Fruit fly (Drosophila melanogaster) whole organism, wandering third instar larva: ENCODE data around the gene TotM.

Experiments
- Abd-B ChIP-seq: fragments of >200 bp; optimal IDR thresholded peaks from 2 replicates; lab custom pipeline; 2017; ENCODE audit warnings: missing biosample characterization, missing genetic modification characterization
- CG32264 ChIP-seq: fragments of 200-800 bp; sonication (Bioruptor generic); optimal IDR thresholded peaks from 2 replicates; lab custom pipeline; 2016; ENCODE audit warnings: missing biosample characterization, missing genetic modification characterization
- CG9705 ChIP-seq: fragments of 200-800 bp; sonication (Bioruptor generic); optimal IDR thresholded peaks from 2 replicates; lab custom pipeline; 2018; ENCODE audit warnings: missing biosample characterization, mild to moderate bottlenecking, missing genetic modification characterization
- CrebA ChIP-seq: fragments of 200-800 bp; sonication (Bioruptor generic); optimal IDR thresholded peaks from 2 replicates; lab custom pipeline; 2016; ENCODE audit warnings: missing biosample characterization, mild to moderate bottlenecking, missing genetic modification characterization, borderline replicate concordance
- Dfd ChIP-seq: fragments of >200 bp; optimal IDR thresholded peaks from 2 replicates; lab custom pipeline; 2017; ENCODE audit warnings: missing biosample characterization, missing genetic modification characterization
- Dif ChIP-seq: fragments of 200-275, 200-300 bp; sonication (Bioruptor generic); optimal IDR thresholded peaks from 2 replicates; lab custom pipeline; 2018; ENCODE audit warnings: missing biosample characterization, missing genetic modification characterization; ENCODE audit not compliant: partially characterized antibody
- GATAd ChIP-seq: sonication (Bioruptor generic); optimal IDR thresholded peaks from 2 replicates; lab custom pipeline; 2016; ENCODE audit warnings: missing biosample characterization, missing genetic modification characterization
- HLH106 ChIP-seq: fragments of 200-800 bp; optimal IDR thresholded peaks from 3 replicates; lab custom pipeline; 2019; ENCODE audit warnings: missing biosample characterization, mild to moderate bottlenecking, missing genetic modification characterization, moderate library complexity
- Hnf4 ChIP-seq: fragments of 200-800 bp; sonication (Bioruptor generic); optimal IDR thresholded peaks from 2 replicates; lab custom pipeline; 2016; ENCODE audit warnings: missing biosample characterization, mild to moderate bottlenecking, missing genetic modification characterization
- Hr78 ChIP-seq: fragments of >200 bp; optimal IDR thresholded peaks from 2 replicates; lab custom pipeline; 2017; ENCODE audit warnings: missing biosample characterization, missing genetic modification characterization
- Hr83 ChIP-seq: fragments of 200-300 bp; sonication (Bioruptor generic); optimal IDR thresholded peaks from 2 replicates; lab custom pipeline; 2016; ENCODE audit warnings: missing biosample characterization, mild to moderate bottlenecking, missing genetic modification characterization, moderate library complexity; ENCODE audit not compliant: poor library complexity, severe bottlenecking
- Jra ChIP-seq: sonication (Bioruptor generic); optimal IDR thresholded peaks from 2 replicates; lab custom pipeline; 2016; ENCODE audit warnings: missing biosample characterization, missing genetic modification characterization
- Mio ChIP-seq: sonication (Bioruptor generic); optimal IDR thresholded peaks from 2 replicates; lab custom pipeline; 2016; ENCODE audit warnings: missing biosample characterization, missing genetic modification characterization
- Myc ChIP-seq: fragments of >200 bp; optimal IDR thresholded peaks from 2 replicates; lab custom pipeline; 2017
- N ChIP-seq: fragments of >200 bp; optimal IDR thresholded peaks from 2 replicates; lab custom pipeline; 2018; ENCODE audit warnings: missing biosample characterization, missing external identifiers, missing genetic modification characterization
- OdsH ChIP-seq: fragments of 200-800 bp; sonication (Bioruptor generic); optimal IDR thresholded peaks from 2 replicates; lab custom pipeline; 2016; ENCODE audit warnings: missing biosample characterization, mild to moderate bottlenecking, missing genetic modification characterization
- Rel ChIP-seq, 2 experiments: fragments of 200-800 bp; sonication (Bioruptor generic) in 1 of 2; optimal IDR thresholded peaks; 2 replicates in 1 of 2; 3 replicates in 1 of 2; lab custom pipeline; 2016 to 2019; ENCODE audit warnings: mild to moderate bottlenecking in 2 of 2, missing biosample characterization in 2 of 2, missing genetic modification characterization in 2 of 2, moderate library complexity in 1 of 2
- Sp1 ChIP-seq: fragments of 200-800 bp; sonication (Bioruptor generic); optimal IDR thresholded peaks from 3 replicates; lab custom pipeline; 2019; ENCODE audit warnings: missing biosample characterization, mild to moderate bottlenecking, missing genetic modification characterization, moderate library complexity
- Vsx2 ChIP-seq: fragments of 200-300, 225-300 bp; sonication (Bioruptor generic); optimal IDR thresholded peaks from 2 replicates; lab custom pipeline; 2018; ENCODE audit warnings: missing biosample characterization, missing genetic modification characterization; ENCODE audit not compliant: partially characterized antibody
- br ChIP-seq: fragments of 200-800 bp; sonication (Bioruptor generic); optimal IDR thresholded peaks from 2 replicates; lab custom pipeline; 2016; ENCODE audit warnings: missing biosample characterization, missing genetic modification characterization
- brk ChIP-seq: fragments of 200-800 bp; sonication (Bioruptor generic); optimal IDR thresholded peaks from 2 replicates; lab custom pipeline; 2016; ENCODE audit warnings: missing biosample characterization, mild to moderate bottlenecking, missing genetic modification characterization
- dl ChIP-seq, 2 experiments: fragments of 175-275, 200-275 bp in 1 of 2; fragments of 200-275 bp in 1 of 2; sonication (Bioruptor generic); optimal IDR thresholded peaks; lab custom pipeline; 2018; ENCODE audit warnings: mild to moderate bottlenecking in 2 of 2, missing biosample characterization in 2 of 2, missing genetic modification characterization in 2 of 2, moderate library complexity in 2 of 2; ENCODE audit not compliant: partially characterized antibody in 2 of 2, insufficient read depth in 1 of 2
- dmrt93B ChIP-seq: fragments of 200-800 bp; sonication (Bioruptor generic); optimal IDR thresholded peaks from 2 replicates; lab custom pipeline; 2018; ENCODE audit warnings: missing biosample characterization, mild to moderate bottlenecking, missing genetic modification characterization
- dsf ChIP-seq: sonication (Bioruptor generic); optimal IDR thresholded peaks from 2 replicates; lab custom pipeline; 2016; ENCODE audit warnings: missing biosample characterization, missing genetic modification characterization, borderline replicate concordance
- ey ChIP-seq: fragments of 200-800 bp; sonication (Bioruptor generic); optimal IDR thresholded peaks from 2 replicates; lab custom pipeline; 2016; ENCODE audit warnings: missing biosample characterization, missing genetic modification characterization
- foxo ChIP-seq, 2 experiments: fragments of 200-800 bp; sonication (Bioruptor generic); optimal IDR thresholded peaks; 2 replicates in 1 of 2; 3 replicates in 1 of 2; lab custom pipeline; 2016 to 2017; ENCODE audit warnings: missing biosample characterization in 2 of 2, missing genetic modification characterization in 2 of 2
- fru ChIP-seq: fragments of 200-800 bp; sonication (Bioruptor generic); optimal IDR thresholded peaks from 3 replicates; lab custom pipeline; 2016; ENCODE audit warnings: missing biosample characterization, mild to moderate bottlenecking, missing genetic modification characterization
- h ChIP-seq: fragments of 200-800 bp; sonication (Bioruptor generic); optimal IDR thresholded peaks from 3 replicates; lab custom pipeline; 2016; ENCODE audit warnings: missing biosample characterization, mild to moderate bottlenecking, missing genetic modification characterization
- jim ChIP-seq: fragments of 175-275, 200-325 bp; sonication (Bioruptor generic); optimal IDR thresholded peaks from 2 replicates; lab custom pipeline; 2016; ENCODE audit warnings: missing biosample characterization, mild to moderate bottlenecking, missing genetic modification characterization
- lola ChIP-seq: fragments of >200 bp; optimal IDR thresholded peaks from 2 replicates; lab custom pipeline; 2017; ENCODE audit warnings: missing biosample characterization, missing genetic modification characterization
- pan ChIP-seq: fragments of >200 bp; optimal IDR thresholded peaks from 2 replicates; lab custom pipeline; 2017
- psq ChIP-seq: fragments of 200-800 bp; sonication (Bioruptor generic); optimal IDR thresholded peaks from 3 replicates; lab custom pipeline; 2017; ENCODE audit warnings: missing biosample characterization, mild to moderate bottlenecking, missing genetic modification characterization, moderate library complexity
- rgr ChIP-seq: fragments of 200-800 bp; sonication (Bioruptor generic); optimal IDR thresholded peaks from 3 replicates; lab custom pipeline; 2016; ENCODE audit warnings: missing biosample characterization, mild to moderate bottlenecking, missing genetic modification characterization
- sage ChIP-seq: fragments of 200-800 bp; sonication (Bioruptor generic); optimal IDR thresholded peaks from 2 replicates; lab custom pipeline; 2016; ENCODE audit warnings: missing biosample characterization, mild to moderate bottlenecking, missing genetic modification characterization
- sv ChIP-seq: fragments of 200-800 bp; sonication (Bioruptor generic); optimal IDR thresholded peaks from 3 replicates; lab custom pipeline; 2016; ENCODE audit warnings: missing biosample characterization, missing genetic modification characterization
- tai ChIP-seq: sonication (Bioruptor generic); optimal IDR thresholded peaks from 2 replicates; lab custom pipeline; 2016; ENCODE audit warnings: missing biosample characterization, missing genetic modification characterization
- usp ChIP-seq: fragments of >200 bp; optimal IDR thresholded peaks from 2 replicates; lab custom pipeline; 2017; ENCODE audit warnings: missing biosample characterization, missing genetic modification characterization
- woc ChIP-seq: sonication (Bioruptor generic); optimal IDR thresholded peaks from 2 replicates; lab custom pipeline; 2016; ENCODE audit warnings: missing biosample characterization, mild to moderate bottlenecking, missing genetic modification characterization

TotM gene

DNA sequence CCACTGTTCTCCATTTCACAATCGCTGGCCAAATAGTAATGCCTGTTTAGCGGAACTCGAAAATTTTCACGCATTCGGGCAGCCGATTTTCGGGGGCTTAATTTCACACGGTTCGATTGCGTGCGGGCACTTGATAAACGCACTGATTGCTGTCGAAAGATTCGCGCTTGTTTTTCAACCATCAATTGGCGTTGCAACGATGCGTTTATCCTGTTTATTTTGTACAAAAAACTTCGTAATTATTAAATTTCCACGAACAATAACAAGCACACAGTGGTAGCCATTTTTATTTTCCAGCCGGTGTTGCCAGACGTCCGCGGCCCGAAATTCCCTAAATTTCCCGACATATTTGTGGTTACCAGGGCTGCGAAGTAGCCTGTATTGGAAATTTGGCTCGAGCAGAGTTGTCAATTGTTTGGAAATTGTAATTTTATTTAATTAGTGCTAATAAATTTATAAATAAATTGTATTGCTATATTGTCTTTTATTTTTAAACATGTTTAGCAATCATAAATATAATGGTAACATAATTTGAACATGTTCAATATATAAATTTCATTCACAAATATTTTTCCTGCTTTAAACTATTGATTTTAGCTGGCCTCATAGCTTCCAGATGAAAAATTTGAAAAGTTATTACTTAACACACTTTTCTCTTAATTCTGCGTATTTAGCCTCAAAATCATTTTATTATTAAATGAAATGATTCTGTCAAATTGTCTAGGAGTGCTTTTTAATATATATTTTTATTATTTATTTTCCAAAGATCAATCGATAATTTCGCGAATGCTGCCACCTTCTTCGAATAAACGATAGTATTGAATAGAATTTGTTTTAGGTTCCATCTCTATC is 3.0 kb upstream of the TotM start, which contains the start of the genes Ncoa6 and cype:
Ncoa6 (minus strand) TSS at position 270 of the 852 bp plus-strand sequence.
cype (plus strand) TSS at position 814 of the 852 bp plus-strand sequence.
- TF ChIP-seq jim (GFP tag; lab: Kevin White, UChicago) = no peak
- TF ChIP-seq Dif = no peak
- peak; percentile 72 for TF ChIP-seq Hr83 (GFP tag; lab: Kevin White, UChicago)
- TF ChIP-seq Vsx2 (GFP tag; lab: Kevin White, UChicago) = no peak
- TF ChIP-seq sv (GFP tag; lab: Kevin White, UChicago) = peak; percentile 60
- TF ChIP-seq tai (GFP tag; lab: Kevin White, UChicago) = no peak
- TF ChIP-seq dmrt93B (GFP tag; lab: Kevin White, UChicago) = peak; percentile 12
- no peak for TF ChIP-seq Abd-B (GFP tag; lab: Kevin White, UChicago)
- TF ChIP-seq woc (GFP tag; lab: Kevin White, UChicago) = peak; percentile 6
- no peak for TF ChIP-seq N
- TF ChIP-seq h (GFP tag; lab: Kevin White, UChicago) = peak; percentile 15
- TF ChIP-seq pan (lab: Kevin White, UChicago) = no peak
- TF ChIP-seq CG9705 (GFP tag; lab: Kevin White, UChicago) = peak; percentile 29
- TF ChIP-seq HLH106 (tag; lab: Kevin White, UChicago) = peak; percentile 73
- no peak for TF ChIP-seq fru (GFP tag; lab: Kevin White, UChicago)
- TF ChIP-seq brk (GFP tag; lab: Kevin White, UChicago) = peak; percentile 71
- no peak for TF ChIP-seq CrebA (GFP tag; lab: Kevin White, UChicago)
- TF ChIP-seq Dfd (GFP tag; lab: Kevin White, UChicago) = no peak
- TF ChIP-seq CG32264 = no peak
- TF ChIP-seq Mio (GFP tag; lab: Kevin White, UChicago) = no peak
- TF ChIP-seq dl (GFP tag; optimal IDR thresholded peaks at IDR 0.05; lab: Kevin White, UChicago; ENCODE audit: insufficient read depth in 1 of 2, partially characterized antibody in 2 of 2) = no peak
- TF ChIP-seq Hr78 (GFP tag; lab: Kevin White, UChicago) = no peak
- TF ChIP-seq Jra (GFP tag; lab: Kevin White, UChicago) = peak; percentile 15
- no peak for TF ChIP-seq sage
- TF ChIP-seq Hnf4 (GFP tag; lab: Kevin White, UChicago) = peak; percentile 8
- no peak for TF ChIP-seq dsf (GFP tag; lab: Kevin White, UChicago)
- peak; percentile 24 for TF ChIP-seq ey (GFP tag; lab: Kevin White, UChicago)
- no peak for TF ChIP-seq usp (GFP tag; lab: Kevin White, UChicago)
- TF ChIP-seq Sp1 (GFP tag; lab: Kevin White, UChicago) = peak; percentile 55
- no peak for TF ChIP-seq Rel (GFP tag; optimal IDR thresholded peaks at IDR 0.05; lab: Kevin White, UChicago)
- peak; percentile 64 for TF ChIP-seq Rel (tag; optimal IDR thresholded peaks at IDR 0.05; lab: Kevin White, UChicago)
- TF ChIP-seq GATAd (GFP tag; lab: Kevin White, UChicago) = no peak
- TF ChIP-seq Myc (lab: Kevin White, UChicago) = no peak
- peak; percentile 19 for TF ChIP-seq OdsH (GFP tag; lab: Kevin White, UChicago)
- TF ChIP-seq foxo (GFP tag; optimal IDR thresholded peaks at IDR 0.05; lab: Kevin White, UChicago) = peak in 1 of 2 experiments; percentile 56
- no peak for TF ChIP-seq lola
- no peak for TF ChIP-seq br (GFP tag; lab: Kevin White, UChicago)
- peak; percentile 25 for TF ChIP-seq rgr (GFP tag; lab: Kevin White, UChicago)
- peak; percentile 7 for TF ChIP-seq psq
- TF ChIP-seq, all 38 proteins: peak for 17

DNA sequence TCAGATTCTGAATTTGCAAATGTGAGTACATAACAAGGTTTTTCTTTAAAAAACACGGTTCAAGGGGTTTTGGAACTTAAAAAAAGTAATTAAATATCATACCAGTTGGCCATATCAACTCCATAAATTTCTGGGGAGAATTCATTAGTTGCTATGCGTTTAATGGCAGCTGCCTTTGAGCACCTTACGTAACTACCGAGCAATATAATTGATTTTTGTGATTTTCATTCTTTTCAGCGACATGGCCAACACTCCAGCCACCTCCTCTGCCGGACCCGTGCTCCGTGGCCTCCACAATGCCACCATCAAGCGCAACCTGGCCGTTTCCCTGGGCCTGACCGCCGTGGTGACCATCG is 2.4 kb upstream of the TotM start:
- no peak for TF ChIP-seq dsf (GFP tag; lab: Kevin White, UChicago)
- no peak for TF ChIP-seq Dfd (GFP tag; lab: Kevin White, UChicago)
- no peak for TF ChIP-seq sage
- no peak for TF ChIP-seq woc (GFP tag; lab: Kevin White, UChicago)
- TF ChIP-seq CG9705 (GFP tag; lab: Kevin White, UChicago) = no peak
- no peak for TF ChIP-seq br (GFP tag; lab: Kevin White, UChicago)
- TF ChIP-seq Jra (GFP tag; lab: Kevin White, UChicago) = no peak
- TF ChIP-seq psq = no peak
- no peak for TF ChIP-seq dmrt93B (GFP tag; lab: Kevin White, UChicago)
- TF ChIP-seq ey (GFP tag; lab: Kevin White, UChicago) = no peak
- no peak for TF ChIP-seq Rel (GFP tag; optimal IDR thresholded peaks at IDR 0.05; lab: Kevin White, UChicago)
- TF ChIP-seq Rel (tag; optimal IDR thresholded peaks at IDR 0.05; lab: Kevin White, UChicago) = no peak
- TF ChIP-seq Myc (lab: Kevin White, UChicago) = no peak
- no peak for TF ChIP-seq Hnf4 (GFP tag; lab: Kevin White, UChicago)
- TF ChIP-seq Hr83 (GFP tag; lab: Kevin White, UChicago) = no peak
